Worm (Caenorhabditis elegans) whole organism, L4 larva: ENCODE results near the gene col-14.

ENCODE experiments used
- D1046.2 ChIP-seq: fragments of 200-800 bp; sonication (Bioruptor generic); IDR thresholded peaks from 2 replicates; pipeline ENCODE4 v1.3.6; 2022; ENCODE audit warnings: missing genetic modification characterization, missing compliant biosample characterization
- F44E2.7 ChIP-seq: fragments of 200-800 bp; sonication (Bioruptor generic); IDR thresholded peaks from 2 replicates; pipeline ENCODE4 v2.1.2; 2022; ENCODE audit warnings: missing genetic modification characterization, missing compliant biosample characterization
- T20F7.1 ChIP-seq: fragments of 200-800 bp; sonication (Bioruptor generic); optimal IDR thresholded peaks from 2 replicates; lab custom pipeline; 2018; ENCODE audit warnings: mild to moderate bottlenecking, missing genetic modification characterization, missing compliant biosample characterization
- Y75B8A.6 ChIP-seq: fragments of 200-800 bp; sonication (Bioruptor generic); IDR thresholded peaks from 2 replicates; pipeline ENCODE4 v1.3.6; 2022; ENCODE audit warnings: missing genetic modification reagents, missing genetic modification characterization, missing compliant biosample characterization
- ZK337.2 ChIP-seq: fragments of 200-800 bp; sonication (Bioruptor generic); IDR thresholded peaks from 2 replicates; pipeline ENCODE4 v1.3.6; 2022; ENCODE audit warnings: missing genetic modification reagents, missing genetic modification characterization, missing compliant biosample characterization
- ZK546.5 ChIP-seq, 2 experiments: sonication (generic microtip); optimal IDR thresholded peaks; 2 replicates each; lab custom pipeline; 2017; ENCODE audit warnings: missing biosample characterization in 2 of 2, missing genetic modification characterization in 2 of 2
- attf-4 ChIP-seq: sonication (generic microtip); optimal IDR thresholded peaks from 3 replicates; lab custom pipeline; 2017; ENCODE audit warnings: missing biosample characterization, missing genetic modification characterization
- ceh-62 ChIP-seq: sonication (generic microtip); optimal IDR thresholded peaks from 2 replicates; lab custom pipeline; 2017; ENCODE audit warnings: missing biosample characterization, missing genetic modification characterization
- ceh-82 ChIP-seq: sonication (generic microtip); optimal IDR thresholded peaks from 2 replicates; lab custom pipeline; 2017; ENCODE audit warnings: missing biosample characterization, missing genetic modification characterization
- ces-1 ChIP-seq: fragments of 150-350 bp; sonication (generic microtip); optimal IDR thresholded peaks from 4 replicates; lab custom pipeline; 2014; ENCODE audit warnings: missing biosample characterization, missing genetic modification reagents, missing genetic modification characterization
- cey-2 ChIP-seq: sonication (generic microtip); optimal IDR thresholded peaks from 3 replicates; lab custom pipeline; 2017; ENCODE audit warnings: missing genetic modification characterization, mild to moderate bottlenecking, missing compliant biosample characterization, antibody characterized with exemption, borderline replicate concordance; ENCODE audit not compliant: insufficient read depth
- ctbp-1 ChIP-seq: fragments of 200-800 bp; sonication (Bioruptor generic); IDR thresholded peaks from 2 replicates; pipeline ENCODE4 v1.3.6; 2022; ENCODE audit warnings: missing genetic modification reagents, missing genetic modification characterization, missing compliant biosample characterization
- daf-16 ChIP-seq, 3 experiments: sonication (generic microtip); optimal IDR thresholded peaks; 2 replicates each; lab custom pipeline; 2016 to 2017; ENCODE audit warnings: missing genetic modification characterization in 3 of 3, missing genetic modification reagents in 3 of 3, mild to moderate bottlenecking in 2 of 3, missing compliant biosample characterization in 2 of 3, missing biosample characterization in 1 of 3, moderate library complexity in 1 of 3
- dmd-6 ChIP-seq: fragments of 200-800 bp; sonication (Bioruptor generic); IDR thresholded peaks from 2 replicates; pipeline ENCODE4 v1.3.6; 2022; ENCODE audit warnings: missing genetic modification reagents, missing genetic modification characterization, missing compliant biosample characterization
- dmd-8 ChIP-seq: fragments of 200-800 bp; sonication (Bioruptor generic); IDR thresholded peaks from 2 replicates; pipeline ENCODE4 v1.3.6; 2022; ENCODE audit warnings: missing genetic modification characterization, missing compliant biosample characterization
- dmd-9 ChIP-seq: fragments of 200-800 bp; sonication (Bioruptor generic); IDR thresholded peaks from 2 replicates; pipeline ENCODE4 v1.3.6; 2022; ENCODE audit warnings: missing genetic modification reagents, missing genetic modification characterization, missing compliant biosample characterization
- dpl-1 ChIP-seq: fragments of 150-350 bp; optimal IDR thresholded peaks from 2 replicates; lab custom pipeline; 2014; ENCODE audit warnings: missing biosample characterization, missing genetic modification reagents, missing genetic modification characterization
- dve-1 ChIP-seq: sonication (generic microtip); optimal IDR thresholded peaks from 2 replicates; lab custom pipeline; 2017; ENCODE audit warnings: antibody characterized with exemption, mild to moderate bottlenecking, missing genetic modification characterization, missing compliant biosample characterization; ENCODE audit not compliant: insufficient read depth
- hlh-30 ChIP-seq: sonication (generic microtip); optimal IDR thresholded peaks from 2 replicates; lab custom pipeline; 2017; ENCODE audit warnings: antibody characterized with exemption, mild to moderate bottlenecking, missing genetic modification characterization, missing compliant biosample characterization; ENCODE audit not compliant: insufficient read depth
- lin-38 ChIP-seq: fragments of 200-800 bp; sonication (Bioruptor generic); IDR thresholded peaks from 2 replicates; pipeline ENCODE4 v1.3.6; 2022; ENCODE audit warnings: missing genetic modification reagents, missing genetic modification characterization, missing compliant biosample characterization
- lsy-2 ChIP-seq, 2 experiments: fragments of 150-350 bp in 1 of 2; sonication (generic microtip) in 1 of 2; optimal IDR thresholded peaks; 2 replicates each; lab custom pipeline; 2014 to 2017; ENCODE audit warnings: missing biosample characterization in 2 of 2, missing genetic modification characterization in 2 of 2
- mdt-29 ChIP-seq: fragments of 200-800 bp; sonication (Bioruptor generic); IDR thresholded peaks from 2 replicates; pipeline ENCODE4 v1.3.6; 2022; ENCODE audit warnings: missing genetic modification reagents, missing genetic modification characterization, missing compliant biosample characterization
- mep-1 ChIP-seq: fragments of 150-350 bp; sonication (generic microtip); optimal IDR thresholded peaks from 3 replicates; lab custom pipeline; 2014; ENCODE audit warnings: missing biosample characterization, missing genetic modification characterization
- mes-2 ChIP-seq: sonication (generic microtip); optimal IDR thresholded peaks from 2 replicates; lab custom pipeline; 2016; ENCODE audit warnings: missing genotype, mild to moderate bottlenecking, missing genetic modification characterization, missing compliant biosample characterization; ENCODE audit not compliant: poor library complexity, severe bottlenecking
- nhr-10 ChIP-seq: fragments of 150-350 bp; optimal IDR thresholded peaks from 2 replicates; lab custom pipeline; 2014; ENCODE audit warnings: missing biosample characterization, missing genetic modification characterization
- nhr-102 ChIP-seq: sonication (generic microtip); optimal IDR thresholded peaks from 2 replicates; lab custom pipeline; 2016; ENCODE audit warnings: mild to moderate bottlenecking, missing genetic modification characterization, moderate library complexity, missing compliant biosample characterization
- nhr-111 ChIP-seq: fragments of 200-800 bp; sonication (Bioruptor generic); optimal IDR thresholded peaks from 2 replicates; lab custom pipeline; 2018; ENCODE audit warnings: mild to moderate bottlenecking, missing genetic modification characterization, missing compliant biosample characterization
- nhr-25 ChIP-seq: sonication (generic microtip); optimal IDR thresholded peaks from 2 replicates; lab custom pipeline; 2017; ENCODE audit warnings: missing genetic modification characterization, mild to moderate bottlenecking, missing compliant biosample characterization, antibody characterized with exemption, moderate library complexity, borderline replicate concordance; ENCODE audit not compliant: insufficient read depth
- nhr-28 ChIP-seq: fragments of 150-350 bp; optimal IDR thresholded peaks from 2 replicates; lab custom pipeline; 2014; ENCODE audit warnings: missing biosample characterization, missing genetic modification characterization
- nhr-48 ChIP-seq: sonication (generic microtip); optimal IDR thresholded peaks from 2 replicates; lab custom pipeline; 2016; ENCODE audit warnings: mild to moderate bottlenecking, missing genetic modification characterization, missing compliant biosample characterization
- nhr-6 ChIP-seq: fragments of 150-350 bp; optimal IDR thresholded peaks from 2 replicates; lab custom pipeline; 2014; ENCODE audit warnings: missing biosample characterization, missing genetic modification characterization
- nhr-76 ChIP-seq: fragments of 150-350 bp; optimal IDR thresholded peaks from 2 replicates; lab custom pipeline; 2014; ENCODE audit warnings: missing biosample characterization, missing genetic modification characterization
- pha-4 ChIP-seq, 2 experiments: fragments of 150-350 bp in 1 of 2; fragments of 200-800 bp in 1 of 2; sonication (Bioruptor generic) in 1 of 2; IDR thresholded peaks in 1 of 2; optimal IDR thresholded peaks in 1 of 2; 2 replicates each; pipeline versions ENCODE4 v1.3.6 to Lab custom; 2014 to 2022; ENCODE audit warnings: missing genetic modification characterization in 2 of 2, missing genetic modification reagents in 2 of 2, missing biosample characterization in 1 of 2, missing compliant biosample characterization in 1 of 2
- php-3 ChIP-seq: fragments of 200-800 bp; sonication (Bioruptor generic); IDR thresholded peaks from 2 replicates; pipeline ENCODE4 v1.3.6; 2022; ENCODE audit warnings: missing genetic modification reagents, missing genetic modification characterization, missing compliant biosample characterization
- rbr-2 ChIP-seq: sonication (generic microtip); optimal IDR thresholded peaks from 2 replicates; lab custom pipeline; 2016; ENCODE audit warnings: missing genotype, missing genetic modification characterization, missing compliant biosample characterization
- saeg-2 ChIP-seq: fragments of 200-800 bp; sonication (Bioruptor generic); IDR thresholded peaks from 2 replicates; pipeline ENCODE4 v1.3.6; 2022; ENCODE audit warnings: missing genetic modification reagents, missing genetic modification characterization, missing compliant biosample characterization
- snpc-1.2 ChIP-seq: fragments of 200-800 bp; sonication (Bioruptor generic); IDR thresholded peaks from 2 replicates; pipeline ENCODE4 v1.3.6; 2022; ENCODE audit warnings: missing genetic modification reagents, missing genetic modification characterization, missing compliant biosample characterization
- tag-97 ChIP-seq: fragments of 200-800 bp; sonication (Bioruptor generic); IDR thresholded peaks from 2 replicates; pipeline ENCODE4 v1.3.6; 2022; ENCODE audit warnings: missing genetic modification characterization, missing compliant biosample characterization
- tra-1 ChIP-seq: fragments of 200-800 bp; sonication (Bioruptor generic); IDR thresholded peaks from 2 replicates; pipeline ENCODE4 v1.3.6; 2022; ENCODE audit warnings: missing genetic modification reagents, missing genetic modification characterization, missing compliant biosample characterization
- unc-130 ChIP-seq: sonication (generic microtip); optimal IDR thresholded peaks from 2 replicates; lab custom pipeline; 2016; ENCODE audit warnings: missing genetic modification reagents, missing genetic modification characterization, missing compliant biosample characterization
- vab-7 ChIP-seq: fragments of 200-800 bp; sonication (Bioruptor generic); IDR thresholded peaks from 2 replicates; pipeline ENCODE4 v1.3.6; 2022; ENCODE audit warnings: missing genetic modification reagents, missing genetic modification characterization, missing compliant biosample characterization
- ztf-11 ChIP-seq: fragments of 150-350 bp; optimal IDR thresholded peaks from 2 replicates; lab custom pipeline; 2014; ENCODE audit warnings: missing biosample characterization, missing genetic modification characterization
- ztf-7 ChIP-seq: fragments of 150-350 bp; optimal IDR thresholded peaks from 2 replicates; lab custom pipeline; 2014; ENCODE audit warnings: missing biosample characterization, missing genetic modification characterization

Gene col-14

DNA sequence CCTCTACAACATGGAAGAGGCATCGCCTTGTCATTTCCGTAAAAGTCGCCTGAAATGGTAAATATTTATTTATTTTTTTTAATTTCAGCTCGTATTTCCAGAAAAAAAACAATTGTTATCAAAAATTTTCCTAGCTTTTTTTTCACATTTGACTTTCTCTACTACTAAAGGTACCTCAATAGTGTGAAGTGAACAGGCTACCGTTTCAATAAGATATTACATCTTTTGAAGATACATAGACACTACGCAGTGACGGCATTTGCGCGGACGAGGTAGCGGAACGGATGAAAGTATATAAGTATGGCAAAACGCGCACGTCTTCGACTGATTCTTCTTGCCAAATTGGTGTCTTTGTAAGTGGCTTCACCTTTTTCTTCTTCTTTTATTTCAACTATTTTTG, at the start of gene col-14:
col-14 (plus strand) TSS at position 301 of the 400 bp plus-strand sequence.
- TF ChIP-seq ceh-62 (tag; lab: Kevin White, UChicago) (no peak), ceh-82 (no peak), tra-1 (GFP tag; lab: Robert Waterston, UW) (no peak), nhr-6 (tag; lab: Kevin White, UChicago) (no peak), nhr-10 (tag; lab: Kevin White, UChicago) (no peak), F44E2.7 (GFP tag; lab: Robert Waterston, UW) (no peak), mdt-29 (GFP tag; lab: Robert Waterston, UW) (no peak), vab-7 (GFP tag; lab: Robert Waterston, UW) (no peak), hlh-30 (tag; lab: Kevin White, UChicago) (no peak), D1046.2 (GFP tag; lab: Robert Waterston, UW) (no peak), ZK546.5 (tag; optimal IDR thresholded peaks at IDR 0.05; lab: Kevin White, UChicago) (no peak)

DNA sequence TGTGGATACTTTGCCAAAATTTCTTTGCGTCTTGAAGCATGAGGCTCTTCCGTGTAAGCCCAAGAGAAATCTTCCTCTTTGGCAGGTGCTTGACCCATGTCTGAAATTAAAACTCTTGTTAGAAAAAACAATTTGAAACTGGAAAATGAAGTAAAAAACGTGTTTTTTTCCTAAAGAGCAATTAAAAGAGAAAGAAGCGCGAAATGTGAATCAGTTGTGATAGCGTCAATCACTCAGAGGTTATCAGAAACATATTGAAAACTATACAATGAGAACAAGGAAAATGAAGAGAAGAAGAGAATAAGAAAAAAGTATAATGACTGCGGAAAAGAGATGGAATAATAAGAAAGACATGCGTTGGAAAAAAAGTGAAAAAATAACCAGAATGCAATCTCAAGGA, 46.4 kb upstream of the col-14 start, which contains the start of gene F33D4.4:
F33D4.4 (minus strand) TSS at position 101 of the 400 bp plus-strand sequence.
- no peak for TF ChIP-seq nhr-48 (tag; lab: Kevin White, UChicago)
- TF ChIP-seq dmd-6: 0 out of 2 replicates have a peak, but pooled peaks have one; percentile 12
- TF ChIP-seq nhr-28 (tag; lab: Kevin White, UChicago): peak; percentile 55
- TF ChIP-seq nhr-111: no peak
- no peak for TF ChIP-seq ZK337.2
- TF ChIP-seq tag-97 (GFP tag; lab: Robert Waterston, UW): no peak
- no peak for TF ChIP-seq dmd-9 (GFP tag; lab: Robert Waterston, UW)
- no peak for TF ChIP-seq attf-4 (tag; lab: Kevin White, UChicago)
- TF ChIP-seq tra-1 (GFP tag; lab: Robert Waterston, UW): no peak
- TF ChIP-seq saeg-2 (GFP tag; lab: Robert Waterston, UW): no peak
- TF ChIP-seq dmd-8: no peak
- no peak for TF ChIP-seq ctbp-1 (GFP tag; lab: Robert Waterston, UW)
- TF ChIP-seq, all 104 proteins: peak for 2

DNA sequence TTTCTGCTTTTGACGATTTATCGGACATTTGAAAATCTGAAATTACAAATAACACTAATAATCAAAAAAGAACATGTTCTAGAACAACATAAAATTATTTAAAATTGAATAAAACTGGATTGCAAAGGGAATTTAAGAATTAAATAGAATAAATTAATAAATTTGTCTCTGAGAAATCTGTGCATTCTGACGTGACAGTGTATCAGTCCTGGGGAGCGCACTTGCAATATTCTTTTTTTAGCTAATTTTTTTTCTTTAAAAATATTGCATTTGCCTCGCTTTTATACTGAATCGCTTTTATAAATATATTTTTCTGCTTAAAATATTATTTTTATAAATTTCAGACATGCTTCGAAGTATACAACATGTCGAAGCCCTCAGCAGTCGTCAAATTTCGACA, 43.5 kb upstream of the col-14 start, which contains the start of the genes mrpl-1, emc-6 and mrps-24:
mrpl-1 (minus strand) TSS at position 1 of the 400 bp plus-strand sequence.
emc-6 (minus strand) TSS at position 36 of the 400 bp plus-strand sequence.
mrps-24 (plus strand) TSS at position 345 of the 400 bp plus-strand sequence.
- peak; percentile 37 for TF ChIP-seq nhr-102 (tag; lab: Kevin White, UChicago)
- peak; percentile 28 for TF ChIP-seq ztf-7 (tag; lab: Kevin White, UChicago)
- peak; percentile 10 for TF ChIP-seq unc-130 (GFP tag; lab: Kevin White, UChicago)
- peak; percentile 73 for TF ChIP-seq dpl-1 (GFP tag; lab: Kevin White, UChicago)
- no peak for TF ChIP-seq Y75B8A.6 (GFP tag; lab: Robert Waterston, UW)
- TF ChIP-seq lin-38: peak; percentile 97
- peak; percentile 84 for TF ChIP-seq mes-2 (tag; lab: Kevin White, UChicago)
- TF ChIP-seq hlh-30 (tag; lab: Kevin White, UChicago): peak; percentile 24
- TF ChIP-seq cey-2 (tag; lab: Kevin White, UChicago): no peak
- TF ChIP-seq dve-1 (tag; lab: Kevin White, UChicago): peak; percentile 44
- no peak for TF ChIP-seq nhr-25 (tag; lab: Kevin White, UChicago)
- TF ChIP-seq nhr-76 (tag; lab: Kevin White, UChicago): no peak
- TF ChIP-seq nhr-111: no peak
- TF ChIP-seq rbr-2: peak; percentile 38
- TF ChIP-seq php-3 (GFP tag; lab: Robert Waterston, UW): no peak
- TF ChIP-seq D1046.2 (GFP tag; lab: Robert Waterston, UW): no peak
- no peak for TF ChIP-seq ceh-62 (tag; lab: Kevin White, UChicago)
- TF ChIP-seq ces-1 (GFP tag; lab: Kevin White, UChicago): peak; percentile 1
- TF ChIP-seq snpc-1.2 (GFP tag; lab: Robert Waterston, UW): 0 out of 2 replicates have a peak, but pooled peaks have one; percentile 25
- no peak for TF ChIP-seq ztf-11
- no peak for TF ChIP-seq pha-4 (GFP tag; IDR thresholded peaks at IDR 0.05; lab: Robert Waterston, UW)
- peak; percentile 53 for TF ChIP-seq pha-4 (tag; optimal IDR thresholded peaks at IDR 0.05; lab: Kevin White, UChicago)
- peak in 1 of 2 experiments; percentile 84 for TF ChIP-seq lsy-2 (tag; optimal IDR thresholded peaks at IDR 0.05; lab: Kevin White, UChicago)
- peak; percentile 69 for TF ChIP-seq mep-1 (tag; lab: Kevin White, UChicago)
- TF ChIP-seq T20F7.1 (GFP tag; lab: Kevin White, UChicago): peak; percentile 78
- TF ChIP-seq daf-16 (GFP tag; optimal IDR thresholded peaks at IDR 0.05; lab: Kevin White, UChicago): no peak
- peak; percentile 34 for TF ChIP-seq daf-16 (tag; optimal IDR thresholded peaks at IDR 0.05; lab: Kevin White, UChicago)
- TF ChIP-seq nhr-48 (tag; lab: Kevin White, UChicago): peak; percentile 23
- peak; percentile 24 for TF ChIP-seq nhr-28 (tag; lab: Kevin White, UChicago)
